Fruit fly (Drosophila melanogaster) whole organism, embryonic: ENCODE measurements around the gene Mpcp2.

Experiments
- Antp ChIP-seq: fragments of 200-800 bp; sonication (Bioruptor generic); optimal IDR thresholded peaks from 3 replicates; lab custom pipeline; 2016; ENCODE audit warnings: missing biosample characterization, missing genetic modification characterization
- Atf6 ChIP-seq: fragments of 200-800 bp; sonication (Bioruptor generic); IDR thresholded peaks from 2 replicates; pipeline ENCODE4 v1.3.6; 2022; ENCODE audit warnings: missing biosample characterization, missing genetic modification characterization
- CG11504 ChIP-seq: fragments of 200-800 bp; sonication (Bioruptor generic); optimal IDR thresholded peaks from 3 replicates; lab custom pipeline; 2019; ENCODE audit warnings: missing biosample characterization, mild to moderate bottlenecking, missing genetic modification characterization, moderate library complexity
- CG13287 ChIP-seq: fragments of 200-800 bp; sonication (Bioruptor generic); IDR thresholded peaks from 2 replicates; pipeline ENCODE4 v1.3.6; 2022; ENCODE audit warnings: missing biosample characterization, missing genetic modification characterization; ENCODE audit not compliant: partially characterized antibody
- CG15514 ChIP-seq: fragments of 200-800 bp; sonication (Bioruptor generic); optimal IDR thresholded peaks from 3 replicates; lab custom pipeline; 2017; ENCODE audit warnings: missing biosample characterization, missing genetic modification characterization, mild to moderate bottlenecking, moderate library complexity, missing genetic modification reagents
- CG1603 ChIP-seq: fragments of 200-800 bp; sonication (Bioruptor generic); optimal IDR thresholded peaks from 2 replicates; lab custom pipeline; 2019; ENCODE audit warnings: missing biosample characterization, mild to moderate bottlenecking, missing genetic modification characterization, moderate library complexity
- CG17568 ChIP-seq: fragments of 200-800 bp; sonication (Bioruptor generic); optimal IDR thresholded peaks from 2 replicates; lab custom pipeline; 2018; ENCODE audit warnings: missing biosample characterization, mild to moderate bottlenecking, missing genetic modification characterization, moderate library complexity
- CG17612 ChIP-seq: fragments of 200-800 bp; sonication (Bioruptor generic); IDR thresholded peaks from 2 replicates; pipeline ENCODE4 v1.3.6; 2022; ENCODE audit warnings: missing biosample characterization, missing genetic modification characterization
- CG17829 ChIP-seq: fragments of 200-800 bp; optimal IDR thresholded peaks from 2 replicates; lab custom pipeline; 2019; ENCODE audit warnings: missing biosample characterization, mild to moderate bottlenecking, missing genetic modification characterization, moderate library complexity
- CG18476 ChIP-seq: fragments of 200-800 bp; sonication (Bioruptor generic); optimal IDR thresholded peaks from 2 replicates; lab custom pipeline; 2016; ENCODE audit warnings: missing biosample characterization, mild to moderate bottlenecking, missing genetic modification characterization
- CG2129 ChIP-seq: fragments of 200-800 bp; sonication (Bioruptor generic); IDR thresholded peaks from 2 replicates; pipeline ENCODE4 v1.3.6; 2022; ENCODE audit warnings: missing biosample characterization, missing genetic modification characterization; ENCODE audit not compliant: partially characterized antibody
- CG2199 ChIP-seq: fragments of 200-800 bp; sonication (Bioruptor generic); IDR thresholded peaks from 3 replicates; pipeline ENCODE4 v1.3.6; 2022; ENCODE audit warnings: missing biosample characterization, missing genetic modification characterization
- CG2202 ChIP-seq: fragments of 200-800 bp; sonication (Bioruptor generic); optimal IDR thresholded peaks from 2 replicates; lab custom pipeline; 2018; ENCODE audit warnings: missing biosample characterization, mild to moderate bottlenecking, missing genetic modification characterization
- CG2712 ChIP-seq: fragments of 200-800 bp; optimal IDR thresholded peaks from 3 replicates; lab custom pipeline; 2019; ENCODE audit warnings: missing biosample characterization, mild to moderate bottlenecking, missing genetic modification characterization, moderate library complexity
- CG2875 ChIP-seq: fragments of 200-800 bp; sonication (Bioruptor generic); optimal IDR thresholded peaks from 2 replicates; lab custom pipeline; 2017; ENCODE audit warnings: missing biosample characterization, mild to moderate bottlenecking, missing genetic modification characterization, missing genetic modification reagents
- CG30403 ChIP-seq: fragments of 200-800 bp; sonication (Bioruptor generic); optimal IDR thresholded peaks from 3 replicates; lab custom pipeline; 2016; ENCODE audit warnings: missing biosample characterization, missing genetic modification characterization
- CG32532 ChIP-seq: fragments of 200-800 bp; sonication (Bioruptor generic); IDR thresholded peaks from 2 replicates; pipeline ENCODE4 v1.3.6; 2022; ENCODE audit warnings: missing biosample characterization, missing genetic modification characterization
- CG3407 ChIP-seq: fragments of 200-800 bp; sonication (Bioruptor generic); optimal IDR thresholded peaks from 2 replicates; lab custom pipeline; 2018; ENCODE audit warnings: missing biosample characterization, mild to moderate bottlenecking, missing genetic modification characterization
- CG8089 ChIP-seq: fragments of 200-800 bp; sonication (Bioruptor generic); optimal IDR thresholded peaks from 3 replicates; lab custom pipeline; 2016; ENCODE audit warnings: missing biosample characterization, missing genetic modification characterization
- CG9727 ChIP-seq: fragments of 200-800 bp; sonication (Bioruptor generic); optimal IDR thresholded peaks from 3 replicates; lab custom pipeline; 2017; ENCODE audit warnings: missing biosample characterization, mild to moderate bottlenecking, missing genetic modification characterization
- CG9797 ChIP-seq: fragments of 200-800 bp; sonication (Bioruptor generic); optimal IDR thresholded peaks from 3 replicates; lab custom pipeline; 2018; ENCODE audit warnings: missing biosample characterization, mild to moderate bottlenecking, missing genetic modification characterization
- CG9876 ChIP-seq: fragments of 200-800 bp; sonication (Bioruptor generic); optimal IDR thresholded peaks from 2 replicates; lab custom pipeline; 2016; ENCODE audit warnings: missing biosample characterization, missing genetic modification characterization
- CTCF ChIP-seq: fragments of 200-800 bp; sonication (Bioruptor generic); optimal IDR thresholded peaks from 2 replicates; lab custom pipeline; 2017; ENCODE audit warnings: missing biosample characterization, mild to moderate bottlenecking, missing genetic modification characterization, moderate library complexity
- E2f2 ChIP-seq: fragments of 200-800 bp; sonication (Bioruptor generic); IDR thresholded peaks from 2 replicates; pipeline ENCODE4 v1.3.6; 2022; ENCODE audit warnings: missing biosample characterization, missing genetic modification characterization
- HmgZ ChIP-seq: fragments of 200-800 bp; sonication (Bioruptor generic); optimal IDR thresholded peaks from 2 replicates; lab custom pipeline; 2018; ENCODE audit warnings: missing biosample characterization, mild to moderate bottlenecking, missing genetic modification characterization
- Hsf ChIP-seq: fragments of 200-800 bp; sonication (Bioruptor generic); optimal IDR thresholded peaks from 3 replicates; lab custom pipeline; 2016; ENCODE audit warnings: missing biosample characterization, missing genetic modification characterization
- NC2α ChIP-seq: fragments of 200-800 bp; sonication (Bioruptor generic); optimal IDR thresholded peaks from 2 replicates; lab custom pipeline; 2016; ENCODE audit warnings: missing biosample characterization, missing genetic modification characterization
- Opbp ChIP-seq: fragments of 200-800 bp; sonication (Bioruptor generic); IDR thresholded peaks from 3 replicates; pipeline ENCODE4 v1.3.6; 2022; ENCODE audit warnings: missing biosample characterization, missing genetic modification characterization; ENCODE audit not compliant: partially characterized antibody
- Rfx ChIP-seq: fragments of 200-800 bp; sonication (Bioruptor generic); IDR thresholded peaks from 2 replicates; pipeline ENCODE4 v1.3.6; 2022; ENCODE audit warnings: missing biosample characterization, missing genetic modification characterization
- Xrp1 ChIP-seq: fragments of 200-800 bp; sonication (Bioruptor generic); IDR thresholded peaks from 2 replicates; pipeline ENCODE4 v1.3.6; 2022; ENCODE audit warnings: missing biosample characterization, missing genetic modification characterization
- chif ChIP-seq, 2 experiments: fragments of 200-800 bp; sonication (Bioruptor generic); optimal IDR thresholded peaks; 3 replicates each; lab custom pipeline; 2016; ENCODE audit warnings: missing biosample characterization in 2 of 2, missing genetic modification characterization in 2 of 2
- danr ChIP-seq: fragments of 200-800 bp; sonication (Bioruptor generic); IDR thresholded peaks from 2 replicates; pipeline ENCODE4 v1.3.6; 2022; ENCODE audit warnings: missing biosample characterization, missing genetic modification characterization
- emc ChIP-seq: fragments of 200-800 bp; sonication (Bioruptor generic); optimal IDR thresholded peaks from 2 replicates; lab custom pipeline; 2016; ENCODE audit warnings: missing biosample characterization, missing genetic modification characterization
- eyg ChIP-seq: fragments of 200-800 bp; sonication (Bioruptor generic); optimal IDR thresholded peaks from 3 replicates; lab custom pipeline; 2016; ENCODE audit warnings: missing biosample characterization, missing genetic modification characterization
- ftz-f1 ChIP-seq: fragments of 200-800 bp; sonication (Bioruptor generic); optimal IDR thresholded peaks from 2 replicates; lab custom pipeline; 2016; ENCODE audit warnings: missing biosample characterization, missing genetic modification characterization
- grau ChIP-seq: fragments of 200-800 bp; optimal IDR thresholded peaks from 3 replicates; lab custom pipeline; 2019; ENCODE audit warnings: missing biosample characterization, mild to moderate bottlenecking, missing genetic modification characterization, moderate library complexity
- gsb-n ChIP-seq: fragments of 200-800 bp; sonication (Bioruptor generic); optimal IDR thresholded peaks from 3 replicates; lab custom pipeline; 2018; ENCODE audit warnings: missing biosample characterization, mild to moderate bottlenecking, missing genetic modification characterization
- jumu ChIP-seq: fragments of 200-800 bp; sonication (Bioruptor generic); optimal IDR thresholded peaks from 3 replicates; lab custom pipeline; 2016; ENCODE audit warnings: missing biosample characterization, missing genetic modification characterization
- pzg ChIP-seq: fragments of 200-800 bp; sonication (Bioruptor generic); optimal IDR thresholded peaks from 3 replicates; lab custom pipeline; 2018; ENCODE audit warnings: missing biosample characterization, mild to moderate bottlenecking, missing genetic modification characterization, moderate library complexity
- sens ChIP-seq: fragments of 200-800 bp; sonication (Bioruptor generic); peaks from one replicate; lab custom pipeline; 2016; ENCODE audit warnings: missing biosample characterization, missing genetic modification characterization
- sqz ChIP-seq: fragments of 200-800 bp; sonication (Bioruptor generic); optimal IDR thresholded peaks from 3 replicates; lab custom pipeline; 2018; ENCODE audit warnings: missing biosample characterization, mild to moderate bottlenecking, missing genetic modification characterization
- usp ChIP-seq: fragments of >200 bp; optimal IDR thresholded peaks from 2 replicates; lab custom pipeline; 2017; ENCODE audit warnings: missing biosample characterization, missing genetic modification characterization
- vfl ChIP-seq: fragments of 200-800 bp; sonication (Bioruptor generic); optimal IDR thresholded peaks from 2 replicates; lab custom pipeline; 2016; ENCODE audit warnings: missing biosample characterization, missing genetic modification characterization
- wor ChIP-seq: fragments of 200-800 bp; sonication (Bioruptor generic); IDR thresholded peaks from 2 replicates; pipeline ENCODE4 v1.3.6; 2022; ENCODE audit warnings: missing biosample characterization, missing genetic modification characterization

Mpcp2 gene

DNA sequence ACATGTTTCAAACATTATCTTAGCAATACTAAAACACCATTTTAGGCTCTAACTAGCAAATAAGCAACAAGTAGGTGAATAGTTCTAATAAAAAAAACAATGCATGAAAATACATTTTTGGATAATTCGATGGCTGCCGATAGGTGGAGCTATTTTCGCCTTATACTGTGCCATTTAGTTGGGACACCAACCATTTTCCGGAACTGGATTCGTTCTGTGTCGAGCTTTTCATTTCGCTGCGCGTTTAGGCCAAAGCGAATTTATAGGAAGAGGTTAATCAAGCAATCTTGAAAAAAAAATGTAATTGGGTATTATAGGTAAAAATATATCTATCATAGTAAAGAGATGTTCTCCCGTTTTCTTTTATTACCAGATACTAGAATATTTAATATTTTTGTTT lies 25.2 kb downstream of the Mpcp2 start (continued):
- TF ChIP-seq Opbp (GFP tag; lab: Robert Waterston, UW) = 0 out of 3 replicates have a peak, but pooled peaks have one; percentile 19
- TF ChIP-seq gsb-n (tag; lab: Kevin White, UChicago) = peak; percentile 33
- TF ChIP-seq CG17829 = peak; percentile 30
- TF ChIP-seq pzg (GFP tag; lab: Kevin White, UChicago) = peak; percentile 8
- TF ChIP-seq CG30403 (GFP tag; lab: Kevin White, UChicago) = no peak
- TF ChIP-seq vfl = no peak
- TF ChIP-seq CG17612 = no peak
- no peak for TF ChIP-seq danr (GFP tag; lab: Robert Waterston, UW)
- TF ChIP-seq usp (GFP tag; lab: Kevin White, UChicago) = no peak
- TF ChIP-seq sqz (GFP tag; lab: Kevin White, UChicago) = peak; percentile 68
- TF ChIP-seq CTCF (GFP tag; lab: Kevin White, UChicago) = peak; percentile 96
- no peak for TF ChIP-seq Hsf (GFP tag; lab: Kevin White, UChicago)
- no peak for TF ChIP-seq CG17568 (GFP tag; lab: Kevin White, UChicago)
- TF ChIP-seq HmgZ (tag; lab: Kevin White, UChicago) = peak; percentile 32
- no peak for TF ChIP-seq CG9876 (GFP tag; lab: Kevin White, UChicago)
- TF ChIP-seq chif (GFP tag; optimal IDR thresholded peaks at IDR 0.05; lab: Kevin White, UChicago) = peak in 1 of 2 experiments; percentile 6
- no peak for TF ChIP-seq jumu
- TF ChIP-seq CG2875 (GFP tag; lab: Kevin White, UChicago) = no peak
- no peak for TF ChIP-seq CG9797 (GFP tag; lab: Kevin White, UChicago)
- TF ChIP-seq Rfx (GFP tag; lab: Robert Waterston, UW) = peak; percentile 51; the same call in 1 of the 2 replicates
- no peak for TF ChIP-seq CG2202
- TF ChIP-seq grau = peak; percentile 12
- TF ChIP-seq NC2α (GFP tag; lab: Kevin White, UChicago) = no peak
- TF ChIP-seq E2f2 = 0 out of 2 replicates have a peak, but pooled peaks have one; percentile 25
- no peak for TF ChIP-seq eyg (GFP tag; lab: Kevin White, UChicago)
- peak; percentile 8 for TF ChIP-seq ftz-f1 (GFP tag; lab: Kevin White, UChicago)
- TF ChIP-seq Xrp1 (GFP tag; lab: Robert Waterston, UW) = no peak
- TF ChIP-seq CG13287 = peak; percentile 10; the same call in 1 of the 2 replicates
- peak; percentile 24 for TF ChIP-seq CG11504 (tag; lab: Kevin White, UChicago)
- TF ChIP-seq CG18476 = no peak
- TF ChIP-seq CG1603 (tag; lab: Kevin White, UChicago) = peak; percentile 35
- TF ChIP-seq CG8089 = no peak
- peak; percentile 15 for TF ChIP-seq CG2712 (tag; lab: Kevin White, UChicago)
- no peak for TF ChIP-seq CG9727 (GFP tag; lab: Kevin White, UChicago)
- peak; percentile 57; the same call in 1 of the 2 replicates for TF ChIP-seq CG32532 (GFP tag; lab: Robert Waterston, UW)
- TF ChIP-seq CG2129 (GFP tag; lab: Robert Waterston, UW) = no peak
- no peak for TF ChIP-seq CG3407 (GFP tag; lab: Kevin White, UChicago)
- no peak for TF ChIP-seq Atf6 (GFP tag; lab: Robert Waterston, UW)
- peak; percentile 97 for TF ChIP-seq CG15514
- no peak for TF ChIP-seq Antp
- peak; percentile 51 for TF ChIP-seq sens (GFP tag; lab: Kevin White, UChicago)

DNA sequence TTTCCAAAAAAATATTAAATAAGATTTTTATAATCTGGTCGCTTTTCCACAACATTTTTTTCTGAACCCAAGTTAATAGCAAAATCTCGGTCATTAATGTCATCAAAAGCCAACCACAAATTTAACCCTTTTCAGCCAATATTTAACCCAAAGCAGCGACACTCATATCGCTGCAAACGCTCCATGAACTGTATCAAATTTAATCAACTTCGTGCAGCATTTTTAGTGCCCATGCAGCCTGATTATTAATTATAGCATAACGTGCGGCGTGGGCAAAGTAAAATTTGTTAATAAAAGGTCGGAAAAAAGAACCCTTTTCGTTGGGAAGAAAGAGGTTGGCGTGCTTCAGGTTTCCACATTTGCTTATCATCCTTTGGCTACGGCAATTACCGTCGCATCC lies 26.0 kb downstream of the Mpcp2 start:
- TF ChIP-seq CG2199 (GFP tag; lab: Robert Waterston, UW) (peak; percentile 91), CG32532 (GFP tag; lab: Robert Waterston, UW) (no peak), gsb-n (tag; lab: Kevin White, UChicago) (peak; percentile 30), emc (no peak), wor (no peak)
